Worm (Caenorhabditis elegans) whole organism, L4 larva: ENCODE data around the gene hpr-17.
A peak's percentile ranks its signal among the peaks of the same experiment; 100 is the strongest.

Source experiments
- F44E2.7 ChIP-seq: fragments of 200-800 bp; sonication (Bioruptor generic); IDR thresholded peaks from 2 replicates; pipeline ENCODE4 v2.1.2; 2022; ENCODE audit warnings: missing genetic modification characterization, missing compliant biosample characterization
- F49E8.2 ChIP-seq: sonication (generic microtip); optimal IDR thresholded peaks from 2 replicates; lab custom pipeline; 2016; ENCODE audit warnings: missing compliant biosample characterization, mild to moderate bottlenecking, missing genetic modification characterization, borderline replicate concordance
- T20F7.1 ChIP-seq: fragments of 200-800 bp; sonication (Bioruptor generic); optimal IDR thresholded peaks from 2 replicates; lab custom pipeline; 2018; ENCODE audit warnings: mild to moderate bottlenecking, missing genetic modification characterization, missing compliant biosample characterization
- T26A8.4 ChIP-seq: fragments of 200-800 bp; sonication (Bioruptor generic); IDR thresholded peaks from 2 replicates; pipeline ENCODE4 v1.3.6; 2022; ENCODE audit warnings: missing genetic modification characterization, missing compliant biosample characterization
- Y5F2A.4 ChIP-seq: fragments of 200-800 bp; sonication (Bioruptor generic); optimal IDR thresholded peaks from 2 replicates; lab custom pipeline; 2018; ENCODE audit warnings: mild to moderate bottlenecking, missing genetic modification characterization, missing compliant biosample characterization
- ZK337.2 ChIP-seq: fragments of 200-800 bp; sonication (Bioruptor generic); IDR thresholded peaks from 2 replicates; pipeline ENCODE4 v1.3.6; 2022; ENCODE audit warnings: missing genetic modification reagents, missing genetic modification characterization, missing compliant biosample characterization
- ZK546.5 ChIP-seq, 2 experiments: sonication (generic microtip); optimal IDR thresholded peaks; 2 replicates each; lab custom pipeline; 2017; ENCODE audit warnings: missing biosample characterization in 2 of 2, missing genetic modification characterization in 2 of 2
- aha-1 ChIP-seq: fragments of 150-350 bp; peaks from one replicate; lab custom pipeline; 2014; ENCODE audit warnings: missing biosample characterization, missing genetic modification characterization
- arid-1 ChIP-seq: fragments of 200-800 bp; sonication (Bioruptor generic); conservative IDR thresholded peaks from 2 replicates; pipeline ENCODE4 v1.3.6; 2022; ENCODE audit warnings: missing genetic modification reagents, missing genetic modification characterization, missing compliant biosample characterization
- ceh-32 ChIP-seq: sonication (generic microtip); optimal IDR thresholded peaks from 2 replicates; lab custom pipeline; 2016; ENCODE audit warnings: mild to moderate bottlenecking, missing genetic modification characterization, missing compliant biosample characterization; ENCODE audit not compliant: poor library complexity
- ceh-44 ChIP-seq: fragments of 200-800 bp; sonication (Bioruptor generic); IDR thresholded peaks from 2 replicates; pipeline ENCODE4 v1.3.6; 2022; ENCODE audit warnings: missing genetic modification reagents, missing genetic modification characterization, missing compliant biosample characterization
- ceh-62 ChIP-seq: sonication (generic microtip); optimal IDR thresholded peaks from 2 replicates; lab custom pipeline; 2017; ENCODE audit warnings: missing biosample characterization, missing genetic modification characterization
- ctbp-1 ChIP-seq: fragments of 200-800 bp; sonication (Bioruptor generic); IDR thresholded peaks from 2 replicates; pipeline ENCODE4 v1.3.6; 2022; ENCODE audit warnings: missing genetic modification reagents, missing genetic modification characterization, missing compliant biosample characterization
- daf-16 ChIP-seq, 3 experiments: sonication (generic microtip); optimal IDR thresholded peaks; 2 replicates each; lab custom pipeline; 2016 to 2017; ENCODE audit warnings: missing genetic modification characterization in 3 of 3, missing genetic modification reagents in 3 of 3, mild to moderate bottlenecking in 2 of 3, missing compliant biosample characterization in 2 of 3, missing biosample characterization in 1 of 3, moderate library complexity in 1 of 3
- dmd-8 ChIP-seq: fragments of 200-800 bp; sonication (Bioruptor generic); IDR thresholded peaks from 2 replicates; pipeline ENCODE4 v1.3.6; 2022; ENCODE audit warnings: missing genetic modification characterization, missing compliant biosample characterization
- dpl-1 ChIP-seq: fragments of 150-350 bp; optimal IDR thresholded peaks from 2 replicates; lab custom pipeline; 2014; ENCODE audit warnings: missing biosample characterization, missing genetic modification reagents, missing genetic modification characterization
- duxl-1 ChIP-seq: sonication (generic microtip); optimal IDR thresholded peaks from 2 replicates; lab custom pipeline; 2016; ENCODE audit warnings: mild to moderate bottlenecking, missing genetic modification characterization, moderate library complexity, missing compliant biosample characterization; ENCODE audit not compliant: poor library complexity
- egl-27 ChIP-seq: sonication (generic microtip); optimal IDR thresholded peaks from 3 replicates; lab custom pipeline; 2017; ENCODE audit warnings: missing biosample characterization, missing genetic modification reagents, missing genetic modification characterization
- egl-43 ChIP-seq: fragments of 200-800 bp; sonication (Bioruptor generic); IDR thresholded peaks from 2 replicates; pipeline ENCODE4 v1.3.6; 2022; ENCODE audit warnings: missing genetic modification reagents, missing genetic modification characterization, missing compliant biosample characterization
- fos-1 ChIP-seq: fragments of 150-350 bp; optimal IDR thresholded peaks from 2 replicates; lab custom pipeline; 2014; ENCODE audit warnings: missing biosample characterization, missing genetic modification characterization
- gei-8 ChIP-seq: fragments of 200-800 bp; sonication (Bioruptor generic); optimal IDR thresholded peaks from 2 replicates; lab custom pipeline; 2018; ENCODE audit warnings: mild to moderate bottlenecking, missing genetic modification characterization, missing compliant biosample characterization
- hlh-11 ChIP-seq: fragments of 200-800 bp; sonication (Bioruptor generic); optimal IDR thresholded peaks from 2 replicates; lab custom pipeline; 2018; ENCODE audit warnings: mild to moderate bottlenecking, missing genetic modification characterization, missing compliant biosample characterization
- lin-1 ChIP-seq: fragments of 200-800 bp; sonication (Bioruptor generic); IDR thresholded peaks from 2 replicates; pipeline ENCODE4 v1.3.6; 2022; ENCODE audit warnings: missing genetic modification reagents, missing genetic modification characterization, missing compliant biosample characterization
- lin-13 ChIP-seq: fragments of 150-350 bp; optimal IDR thresholded peaks from 2 replicates; lab custom pipeline; 2014; ENCODE audit warnings: missing biosample characterization, missing genetic modification reagents, missing genetic modification characterization
- lin-39 ChIP-seq: fragments of 150-350 bp; optimal IDR thresholded peaks from 2 replicates; lab custom pipeline; 2014; ENCODE audit warnings: missing biosample characterization, missing genetic modification reagents, missing genetic modification characterization
- lsy-2 ChIP-seq, 2 experiments: fragments of 150-350 bp in 1 of 2; sonication (generic microtip) in 1 of 2; optimal IDR thresholded peaks; 2 replicates each; lab custom pipeline; 2014 to 2017; ENCODE audit warnings: missing biosample characterization in 2 of 2, missing genetic modification characterization in 2 of 2
- madf-9 ChIP-seq: fragments of 200-800 bp; sonication (Bioruptor generic); conservative IDR thresholded peaks from 2 replicates; pipeline ENCODE4 v1.3.6; 2022; ENCODE audit warnings: missing genetic modification reagents, missing genetic modification characterization, missing compliant biosample characterization
- mdt-29 ChIP-seq: fragments of 200-800 bp; sonication (Bioruptor generic); IDR thresholded peaks from 2 replicates; pipeline ENCODE4 v1.3.6; 2022; ENCODE audit warnings: missing genetic modification reagents, missing genetic modification characterization, missing compliant biosample characterization
- mep-1 ChIP-seq: fragments of 150-350 bp; sonication (generic microtip); optimal IDR thresholded peaks from 3 replicates; lab custom pipeline; 2014; ENCODE audit warnings: missing biosample characterization, missing genetic modification characterization
- mxl-2 ChIP-seq: fragments of 200-800 bp; sonication (Bioruptor generic); conservative IDR thresholded peaks from 2 replicates; pipeline ENCODE4 v1.3.6; 2022; ENCODE audit warnings: missing genetic modification reagents, missing genetic modification characterization, missing compliant biosample characterization
- mxl-3 ChIP-seq: fragments of 200-800 bp; sonication (Bioruptor generic); optimal IDR thresholded peaks from 2 replicates; lab custom pipeline; 2018; ENCODE audit warnings: mild to moderate bottlenecking, missing genetic modification characterization, missing compliant biosample characterization
- nhr-10 ChIP-seq: fragments of 150-350 bp; optimal IDR thresholded peaks from 2 replicates; lab custom pipeline; 2014; ENCODE audit warnings: missing biosample characterization, missing genetic modification characterization
- nhr-42 ChIP-seq: fragments of 200-800 bp; sonication (Bioruptor generic); IDR thresholded peaks from 2 replicates; pipeline ENCODE4 v1.3.6; 2022; ENCODE audit warnings: missing genetic modification characterization, missing compliant biosample characterization
- nhr-6 ChIP-seq: fragments of 150-350 bp; optimal IDR thresholded peaks from 2 replicates; lab custom pipeline; 2014; ENCODE audit warnings: missing biosample characterization, missing genetic modification characterization
- php-3 ChIP-seq: fragments of 200-800 bp; sonication (Bioruptor generic); IDR thresholded peaks from 2 replicates; pipeline ENCODE4 v1.3.6; 2022; ENCODE audit warnings: missing genetic modification reagents, missing genetic modification characterization, missing compliant biosample characterization
- rbr-2 ChIP-seq: sonication (generic microtip); optimal IDR thresholded peaks from 2 replicates; lab custom pipeline; 2016; ENCODE audit warnings: missing genotype, missing genetic modification characterization, missing compliant biosample characterization
- saeg-2 ChIP-seq: fragments of 200-800 bp; sonication (Bioruptor generic); IDR thresholded peaks from 2 replicates; pipeline ENCODE4 v1.3.6; 2022; ENCODE audit warnings: missing genetic modification reagents, missing genetic modification characterization, missing compliant biosample characterization
- sdz-12 ChIP-seq: fragments of 200-800 bp; sonication (Bioruptor generic); optimal IDR thresholded peaks from 2 replicates; lab custom pipeline; 2018; ENCODE audit warnings: mild to moderate bottlenecking, missing genetic modification characterization, missing compliant biosample characterization
- set-16 ChIP-seq: fragments of 200-800 bp; sonication (Bioruptor generic); IDR thresholded peaks from 2 replicates; pipeline ENCODE4 v1.3.6; 2022; ENCODE audit warnings: missing genetic modification reagents, missing genetic modification characterization, missing compliant biosample characterization
- snpc-4 ChIP-seq: fragments of 150-350 bp; optimal IDR thresholded peaks from 2 replicates; lab custom pipeline; 2014; ENCODE audit warnings: missing biosample characterization, missing genetic modification characterization
- tag-97 ChIP-seq: fragments of 200-800 bp; sonication (Bioruptor generic); IDR thresholded peaks from 2 replicates; pipeline ENCODE4 v1.3.6; 2022; ENCODE audit warnings: missing genetic modification characterization, missing compliant biosample characterization
- tra-1 ChIP-seq: fragments of 200-800 bp; sonication (Bioruptor generic); IDR thresholded peaks from 2 replicates; pipeline ENCODE4 v1.3.6; 2022; ENCODE audit warnings: missing genetic modification reagents, missing genetic modification characterization, missing compliant biosample characterization
- unc-39 ChIP-seq: sonication (generic microtip); optimal IDR thresholded peaks from 2 replicates; lab custom pipeline; 2017; ENCODE audit warnings: missing biosample characterization, missing genetic modification characterization
- unc-62 ChIP-seq, 3 experiments: fragments of 150-350 bp in 1 of 3; sonication (generic microtip); optimal IDR thresholded peaks in 2 of 3; peaks in 1 of 3; 1 replicate in 1 of 3; 2 replicates in 2 of 3; lab custom pipeline; 2014 to 2017; ENCODE audit warnings: missing biosample characterization in 3 of 3, missing genetic modification characterization in 3 of 3, missing genetic modification reagents in 3 of 3, missing genotype in 1 of 3
- zfp-2 ChIP-seq: sonication (generic microtip); optimal IDR thresholded peaks from 2 replicates; lab custom pipeline; 2016; ENCODE audit warnings: mild to moderate bottlenecking, missing genetic modification characterization, missing compliant biosample characterization
- ztf-11 ChIP-seq: fragments of 150-350 bp; optimal IDR thresholded peaks from 2 replicates; lab custom pipeline; 2014; ENCODE audit warnings: missing biosample characterization, missing genetic modification characterization

hpr-17 gene

ce11 chrII:13196689-13197280 is 39.9 kb upstream of the hpr-17 start (continued):
- no peak for TF ChIP-seq tag-97 (GFP tag; lab: Robert Waterston, UW)
- no peak for TF ChIP-seq T26A8.4 (GFP tag; lab: Robert Waterston, UW)
- no peak for TF ChIP-seq ZK337.2
- no peak for TF ChIP-seq daf-16 (GFP tag; optimal IDR thresholded peaks at IDR 0.05; lab: Kevin White, UChicago)
- no peak for TF ChIP-seq daf-16 (tag; optimal IDR thresholded peaks at IDR 0.05; lab: Kevin White, UChicago)
- TF ChIP-seq unc-39: no peak
- no peak for TF ChIP-seq saeg-2 (GFP tag; lab: Robert Waterston, UW)
- no peak for TF ChIP-seq fos-1 (tag; lab: Kevin White, UChicago)
- TF ChIP-seq Y5F2A.4 (GFP tag; lab: Kevin White, UChicago): no peak
- TF ChIP-seq mdt-29 (GFP tag; lab: Robert Waterston, UW): no peak
- no peak for TF ChIP-seq php-3
- peak; percentile 75 for TF ChIP-seq aha-1 (tag; lab: Kevin White, UChicago)
- TF ChIP-seq madf-9 (GFP tag; lab: Robert Waterston, UW): no peak
- TF ChIP-seq lsy-2 (tag; optimal IDR thresholded peaks at IDR 0.05; lab: Kevin White, UChicago): peak in 1 of 2 experiments; percentile 56
- peak; percentile 64 for TF ChIP-seq mep-1

ce11 chrII:13195706-13196417 is 39.0 kb upstream of the hpr-17 start:
- no peak for TF ChIP-seq egl-27
- peak; percentile 94 for TF ChIP-seq aha-1 (tag; lab: Kevin White, UChicago)
- TF ChIP-seq tag-97 (GFP tag; lab: Robert Waterston, UW): no peak
- TF ChIP-seq unc-62 (GFP tag; optimal IDR thresholded peaks at IDR 0.05 in 1 of 2; lab: Kevin White, UChicago): peak in 1 of 2 experiments; percentile 83
- no peak for TF ChIP-seq unc-62 (tag; optimal IDR thresholded peaks at IDR 0.05; lab: Kevin White, UChicago)
- no peak for TF ChIP-seq ztf-11 (tag; lab: Kevin White, UChicago)
- no peak for TF ChIP-seq egl-43 (GFP tag; lab: Robert Waterston, UW)
- no peak for TF ChIP-seq nhr-10 (tag; lab: Kevin White, UChicago)
- TF ChIP-seq T20F7.1 (GFP tag; lab: Kevin White, UChicago): no peak
- TF ChIP-seq ceh-62 (tag; lab: Kevin White, UChicago): no peak
- TF ChIP-seq tra-1 (GFP tag; lab: Robert Waterston, UW): 0 out of 2 replicates have a peak, but pooled peaks have one; percentile 34
- TF ChIP-seq lin-1: no peak
- TF ChIP-seq mxl-3: no peak
- no peak for TF ChIP-seq snpc-4
- TF ChIP-seq saeg-2 (GFP tag; lab: Robert Waterston, UW): no peak
- TF ChIP-seq ctbp-1 (GFP tag; lab: Robert Waterston, UW): no peak
- TF ChIP-seq zfp-2 (tag; lab: Kevin White, UChicago): no peak
- no peak for TF ChIP-seq ceh-44
- no peak for TF ChIP-seq lin-13

- TF ChIP-seq F49E8.2 (no peak), unc-62 (GFP tag; optimal IDR thresholded peaks at IDR 0.05 in 1 of 2; lab: Kevin White, UChicago) (peak in 1 of 2 experiments; percentile 50), unc-62 (tag; optimal IDR thresholded peaks at IDR 0.05; lab: Kevin White, UChicago) (no peak), hlh-11 (tag; lab: Kevin White, UChicago) (peak; percentile 72), lin-39 (tag; lab: Kevin White, UChicago) (no peak), mdt-29 (GFP tag; lab: Robert Waterston, UW) (no peak; the same call in 1 of the 2 replicates), mxl-2 (GFP tag; lab: Robert Waterston, UW) (no peak), rbr-2 (peak; percentile 59), nhr-42 (no peak), tra-1 (GFP tag; lab: Robert Waterston, UW) (0 out of 2 replicates have a peak, but pooled peaks have one; percentile 16), dmd-8 (GFP tag; lab: Robert Waterston, UW) (no peak), set-16 (0 out of 2 replicates have a peak, but pooled peaks have one; percentile 11), ZK546.5 (tag; optimal IDR thresholded peaks at IDR 0.05; lab: Kevin White, UChicago) (no peak), ceh-32 (tag; lab: Kevin White, UChicago) (no peak), gei-8 (GFP tag; lab: Kevin White, UChicago) (no peak), duxl-1 (no peak), sdz-12 (no peak), arid-1 (GFP tag; lab: Robert Waterston, UW) (no peak), dpl-1 (GFP tag; lab: Kevin White, UChicago) (peak; percentile 27), nhr-6 (tag; lab: Kevin White, UChicago) (peak; percentile 15), F44E2.7 (GFP tag; lab: Robert Waterston, UW) (no peak), lsy-2 (tag; optimal IDR thresholded peaks at IDR 0.05; lab: Kevin White, UChicago) (peak in 1 of 2 experiments; percentile 64)
Observed at ce11 chrII:13195163-13195562, 38.3 kb upstream of the hpr-17 start, which contains the start of gene lec-1. lec-1 (plus strand) TSS chrII:13195549.
